Worm (Caenorhabditis elegans) whole organism, midembryonic: Measurements from ENCODE around the gene F36A4.4.

Source experiments
- T22C8.4 ChIP-seq: fragments of 200-800 bp; sonication (Bioruptor generic); IDR thresholded peaks from 2 replicates; pipeline ENCODE4 v1.3.6; 2022; ENCODE audit warnings: missing genetic modification characterization, missing compliant biosample characterization
- cog-1 ChIP-seq: sonication (generic microtip); optimal IDR thresholded peaks from 2 replicates; lab custom pipeline; 2016; ENCODE audit warnings: missing genetic modification characterization, missing compliant biosample characterization
- flt-1 ChIP-seq: fragments of 200-800 bp; sonication (Bioruptor generic); IDR thresholded peaks from 2 replicates; pipeline ENCODE4 v1.3.6; 2022; ENCODE audit warnings: missing genetic modification characterization, missing compliant biosample characterization
- klf-2 ChIP-seq: fragments of 200-800 bp; sonication (Bioruptor generic); conservative IDR thresholded peaks from 2 replicates; pipeline ENCODE4 v1.3.6; 2022; ENCODE audit warnings: missing genetic modification reagents, missing genetic modification characterization, missing compliant biosample characterization
- med-1 ChIP-seq: sonication (generic microtip); optimal IDR thresholded peaks from 2 replicates; lab custom pipeline; 2017; ENCODE audit warnings: missing genetic modification characterization, mild to moderate bottlenecking, missing compliant biosample characterization, antibody characterized with exemption, missing genetic modification reagents; ENCODE audit not compliant: insufficient read depth
- ref-1 ChIP-seq: fragments of 200-800 bp; sonication (Bioruptor generic); conservative IDR thresholded peaks from 2 replicates; pipeline ENCODE4 v1.3.6; 2022; ENCODE audit warnings: missing genetic modification reagents, missing genetic modification characterization, missing compliant biosample characterization
- tab-1 ChIP-seq: fragments of 200-800 bp; sonication (Bioruptor generic); IDR thresholded peaks from 2 replicates; pipeline ENCODE4 v1.3.6; 2022; ENCODE audit warnings: missing genetic modification characterization, missing compliant biosample characterization
- ztf-23 ChIP-seq: fragments of 200-800 bp; sonication (Bioruptor generic); IDR thresholded peaks from 2 replicates; pipeline ENCODE4 v1.3.6; 2022; ENCODE audit warnings: missing genetic modification reagents, missing genetic modification characterization, missing compliant biosample characterization
- ztf-29 ChIP-seq: fragments of 200-800 bp; sonication (Bioruptor generic); IDR thresholded peaks from 2 replicates; pipeline ENCODE4 v1.3.6; 2022; ENCODE audit warnings: missing genetic modification reagents, missing genetic modification characterization, missing compliant biosample characterization

F36A4.4 gene

ce11 chrIV:4298983-4299382 lies 31.6 kb downstream of the F36A4.4 start, which contains the start of gene F15E6.9:
F15E6.9 (minus strand) TSS chrIV:4299083.
- TF ChIP-seq ref-1 (no peak), flt-1 (GFP tag; lab: Robert Waterston, UW) (no peak), klf-2 (GFP tag; lab: Robert Waterston, UW) (no peak), ztf-23 (GFP tag; lab: Robert Waterston, UW) (no peak), tab-1 (GFP tag; lab: Robert Waterston, UW) (no peak), T22C8.4 (GFP tag; lab: Robert Waterston, UW) (no peak), med-1 (GFP tag; lab: Kevin White, UChicago) (no peak), ztf-29 (GFP tag; lab: Robert Waterston, UW) (no peak), cog-1 (no peak)

ce11 chrIV:4299994-4300393 lies 32.6 kb downstream of the F36A4.4 start:
- TF ChIP-seq T22C8.4 (GFP tag; lab: Robert Waterston, UW), result no peak
- no peak for TF ChIP-seq cog-1
- no peak for TF ChIP-seq ref-1
- TF ChIP-seq ztf-23 (GFP tag; lab: Robert Waterston, UW), result no peak
- no peak for TF ChIP-seq flt-1 (GFP tag; lab: Robert Waterston, UW)
- no peak for TF ChIP-seq med-1 (GFP tag; lab: Kevin White, UChicago)
- TF ChIP-seq tab-1 (GFP tag; lab: Robert Waterston, UW), result no peak
- no peak for TF ChIP-seq ztf-29 (GFP tag; lab: Robert Waterston, UW)
- no peak for TF ChIP-seq klf-2 (GFP tag; lab: Robert Waterston, UW)

- TF ChIP-seq ref-1 (no peak), tab-1 (GFP tag; lab: Robert Waterston, UW) (peak; percentile 41; the same call in 1 of the 2 replicates), med-1 (GFP tag; lab: Kevin White, UChicago) (no peak), klf-2 (GFP tag; lab: Robert Waterston, UW) (no peak)
Measured at ce11 chrIV:4301202-4301601, 33.8 kb downstream of the F36A4.4 start, which contains the start of gene lgc-22. lgc-22 (plus strand) TSS chrIV:4301306.

DNA sequence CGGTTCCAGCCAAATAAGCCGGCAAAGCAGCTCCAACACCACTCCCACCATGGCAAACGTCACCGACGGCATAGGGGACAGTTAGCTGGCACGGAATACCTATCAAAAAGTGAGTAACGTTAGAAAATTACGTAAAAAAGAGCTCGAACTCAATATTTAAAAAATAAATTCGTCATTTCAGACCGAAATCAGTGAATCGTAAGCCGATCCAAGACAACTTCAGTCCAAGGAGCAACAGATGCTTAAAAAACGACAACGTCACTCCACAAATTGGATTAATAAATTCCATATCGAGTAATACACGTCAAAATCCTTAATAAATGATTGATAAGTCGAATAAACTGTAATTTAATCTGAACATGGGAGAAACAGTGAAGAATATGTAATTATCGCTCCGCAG lies 38.9 kb downstream of the F36A4.4 start:
- no peak for TF ChIP-seq klf-2 (GFP tag; lab: Robert Waterston, UW)
- no peak for TF ChIP-seq flt-1 (GFP tag; lab: Robert Waterston, UW)
- TF ChIP-seq med-1 (GFP tag; lab: Kevin White, UChicago), result no peak

ce11 chrIV:4307227-4307946 lies 40.0 kb downstream of the F36A4.4 start, which contains the start of gene set-9:
set-9 (plus strand) TSS chrIV:4307896.
- TF ChIP-seq T22C8.4 (GFP tag; lab: Robert Waterston, UW) (no peak), ztf-29 (GFP tag; lab: Robert Waterston, UW) (no peak), klf-2 (GFP tag; lab: Robert Waterston, UW) (no peak), ref-1 (no peak), tab-1 (GFP tag; lab: Robert Waterston, UW) (no peak), cog-1 (no peak), ztf-23 (GFP tag; lab: Robert Waterston, UW) (no peak), med-1 (GFP tag; lab: Kevin White, UChicago) (no peak)

DNA sequence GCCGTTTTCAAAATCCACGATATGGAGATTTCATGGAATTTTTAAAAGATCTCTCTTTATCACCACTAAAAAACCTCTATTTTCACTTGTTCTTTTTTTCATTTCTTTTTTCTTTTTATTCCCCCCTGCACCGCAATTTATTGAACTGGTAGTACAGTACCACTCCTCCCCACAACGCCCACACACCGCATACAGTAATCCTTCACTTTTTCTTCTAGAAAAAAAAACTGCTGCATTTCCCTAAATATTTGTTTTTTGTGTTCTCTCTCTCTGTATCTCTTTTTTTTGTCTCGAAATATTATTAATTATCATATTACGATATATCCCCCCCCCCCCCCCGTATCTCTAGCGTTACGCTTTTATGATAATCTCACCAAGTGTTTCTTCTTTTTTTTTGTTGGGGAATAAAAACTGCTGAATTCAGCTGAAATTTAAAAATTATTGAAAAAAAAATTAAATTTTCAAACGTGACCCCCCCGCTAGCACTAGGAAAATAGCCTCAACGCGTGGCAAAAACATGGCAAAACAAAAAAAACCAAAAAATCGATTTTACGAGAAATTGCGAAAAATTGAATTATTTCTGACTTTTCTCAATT lies 49.5 kb downstream of the F36A4.4 start, which contains the start of gene Y24D9B.1:
Gene Y24D9B.1, plus strand, starts transcription at position 546 of the 596 bp plus-strand sequence.
- TF ChIP-seq med-1 (GFP tag; lab: Kevin White, UChicago) (no peak), cog-1 (no peak), T22C8.4 (GFP tag; lab: Robert Waterston, UW) (no peak), klf-2 (GFP tag; lab: Robert Waterston, UW) (no peak), ztf-23 (GFP tag; lab: Robert Waterston, UW) (no peak), ref-1 (no peak), flt-1 (GFP tag; lab: Robert Waterston, UW) (no peak), tab-1 (GFP tag; lab: Robert Waterston, UW) (no peak), ztf-29 (GFP tag; lab: Robert Waterston, UW) (no peak)

- TF ChIP-seq T22C8.4 (GFP tag; lab: Robert Waterston, UW) (peak; percentile 79), cog-1 (no peak), klf-2 (GFP tag; lab: Robert Waterston, UW) (no peak), tab-1 (GFP tag; lab: Robert Waterston, UW) (no peak), flt-1 (GFP tag; lab: Robert Waterston, UW) (no peak), ref-1 (no peak), ztf-29 (GFP tag; lab: Robert Waterston, UW) (no peak)
Measured at ce11 chrIV:4317638-4318037, 50.2 kb downstream of the F36A4.4 start.
